Worm (Caenorhabditis elegans) whole organism, L1 larva: ENCODE measurements around the gene srx-4.

Source experiments
- C04F5.9 ChIP-seq: sonication (generic microtip); optimal IDR thresholded peaks from 2 replicates; lab custom pipeline; 2016; ENCODE audit warnings: missing genetic modification characterization, missing compliant biosample characterization
- C34B4.2 ChIP-seq: sonication (generic microtip); optimal IDR thresholded peaks from 2 replicates; lab custom pipeline; 2017; ENCODE audit warnings: mild to moderate bottlenecking, missing genetic modification characterization, missing compliant biosample characterization
- F16B12.6 ChIP-seq: fragments of 150-350 bp; optimal IDR thresholded peaks from 2 replicates; lab custom pipeline; 2014; ENCODE audit warnings: missing biosample characterization, missing genetic modification characterization
- Y116A8C.19 ChIP-seq: sonication (generic microtip); optimal IDR thresholded peaks from 2 replicates; lab custom pipeline; 2016; ENCODE audit warnings: missing compliant biosample characterization, missing genetic modification characterization, borderline replicate concordance
- aha-1 ChIP-seq: fragments of 150-350 bp; optimal IDR thresholded peaks from 2 replicates; lab custom pipeline; 2014; ENCODE audit warnings: missing biosample characterization, missing genetic modification characterization
- aly-2 ChIP-seq: fragments of 150-350 bp; optimal IDR thresholded peaks from 2 replicates; lab custom pipeline; 2014; ENCODE audit warnings: missing biosample characterization, missing genetic modification characterization
- ceh-63 ChIP-seq: fragments of 200-800 bp; sonication (Bioruptor generic); optimal IDR thresholded peaks from 2 replicates; lab custom pipeline; 2018; ENCODE audit warnings: mild to moderate bottlenecking, missing genetic modification characterization, missing compliant biosample characterization
- fkh-8 ChIP-seq: sonication (generic microtip); optimal IDR thresholded peaks from 2 replicates; lab custom pipeline; 2016; ENCODE audit warnings: mild to moderate bottlenecking, missing genetic modification characterization, missing compliant biosample characterization
- fos-1 ChIP-seq: fragments of 150-350 bp; optimal IDR thresholded peaks from 2 replicates; lab custom pipeline; 2014; ENCODE audit warnings: missing biosample characterization, missing genetic modification characterization
- hlh-17 ChIP-seq: fragments of 200-800 bp; sonication (Bioruptor generic); optimal IDR thresholded peaks from 2 replicates; lab custom pipeline; 2018; ENCODE audit warnings: missing genetic modification characterization, mild to moderate bottlenecking, missing compliant biosample characterization, moderate library complexity, borderline replicate concordance
- hpl-2 ChIP-seq: fragments of 150-350 bp; optimal IDR thresholded peaks from 2 replicates; lab custom pipeline; 2014; ENCODE audit warnings: missing biosample characterization, missing genetic modification reagents, missing genetic modification characterization
- irx-1 ChIP-seq: sonication (generic microtip); optimal IDR thresholded peaks from 2 replicates; lab custom pipeline; 2016; ENCODE audit warnings: missing genetic modification characterization, missing compliant biosample characterization
- lin-13 ChIP-seq: fragments of 150-350 bp; optimal IDR thresholded peaks from 2 replicates; lab custom pipeline; 2014; ENCODE audit warnings: missing biosample characterization, missing genetic modification reagents, missing genetic modification characterization
- lin-15B ChIP-seq: fragments of 150-350 bp; sonication (generic microtip); optimal IDR thresholded peaks from 3 replicates; lab custom pipeline; 2014; ENCODE audit warnings: missing biosample characterization, missing genetic modification characterization
- lin-39 ChIP-seq: fragments of 150-350 bp; optimal IDR thresholded peaks from 2 replicates; lab custom pipeline; 2014; ENCODE audit warnings: missing biosample characterization, missing genetic modification reagents, missing genetic modification characterization
- lsy-2 ChIP-seq, 2 experiments: fragments of 150-350 bp; optimal IDR thresholded peaks; 2 replicates each; lab custom pipeline; 2014; ENCODE audit warnings: missing biosample characterization in 2 of 2, missing genetic modification characterization in 2 of 2
- mef-2 ChIP-seq: fragments of 150-350 bp; optimal IDR thresholded peaks from 2 replicates; lab custom pipeline; 2014; ENCODE audit warnings: missing biosample characterization, missing genetic modification characterization
- nhr-12 ChIP-seq: sonication (generic microtip); optimal IDR thresholded peaks from 2 replicates; lab custom pipeline; 2017; ENCODE audit warnings: missing biosample characterization, missing genetic modification characterization
- nhr-237 ChIP-seq: fragments of 150-350 bp; optimal IDR thresholded peaks from 2 replicates; lab custom pipeline; 2014; ENCODE audit warnings: missing biosample characterization, missing genetic modification characterization
- nhr-71 ChIP-seq: sonication (generic microtip); optimal IDR thresholded peaks from 2 replicates; lab custom pipeline; 2016; ENCODE audit warnings: mild to moderate bottlenecking, missing genetic modification characterization, moderate library complexity, missing compliant biosample characterization
- nhr-90 ChIP-seq: sonication (generic microtip); optimal IDR thresholded peaks from 2 replicates; lab custom pipeline; 2016; ENCODE audit warnings: mild to moderate bottlenecking, missing genetic modification characterization, missing compliant biosample characterization; ENCODE audit not compliant: poor library complexity
- pag-3 ChIP-seq: sonication (generic microtip); optimal IDR thresholded peaks from 2 replicates; lab custom pipeline; 2017; ENCODE audit warnings: missing genetic modification characterization, mild to moderate bottlenecking, missing compliant biosample characterization, antibody characterized with exemption, borderline replicate concordance; ENCODE audit not compliant: insufficient read depth
- skn-1 ChIP-seq: fragments of 150-350 bp; optimal IDR thresholded peaks from 2 replicates; lab custom pipeline; 2014; ENCODE audit warnings: missing biosample characterization, missing genetic modification characterization
- sptf-1 ChIP-seq: fragments of 150-350 bp; optimal IDR thresholded peaks from 2 replicates; lab custom pipeline; 2014; ENCODE audit warnings: missing biosample characterization, missing genetic modification characterization
- tlp-1 ChIP-seq: fragments of 150-350 bp; optimal IDR thresholded peaks from 2 replicates; lab custom pipeline; 2014; ENCODE audit warnings: missing biosample characterization, missing genetic modification characterization
- unc-30 ChIP-seq: sonication (generic microtip); optimal IDR thresholded peaks from 2 replicates; lab custom pipeline; 2017; ENCODE audit warnings: missing biosample characterization, missing genetic modification characterization
- unc-98 ChIP-seq: fragments of 200-800 bp; sonication (Bioruptor generic); IDR thresholded peaks from 2 replicates; pipeline ENCODE4 v1.3.6; 2022; ENCODE audit warnings: missing genetic modification characterization, missing compliant biosample characterization
- vab-15 ChIP-seq: sonication (generic microtip); optimal IDR thresholded peaks from 2 replicates; lab custom pipeline; 2017; ENCODE audit warnings: missing genotype, mild to moderate bottlenecking, missing genetic modification characterization, missing compliant biosample characterization
- xbp-1 ChIP-seq: sonication (generic microtip); optimal IDR thresholded peaks from 2 replicates; lab custom pipeline; 2016; ENCODE audit warnings: missing genetic modification characterization, missing compliant biosample characterization

srx-4 gene

ce11 chrV:706918-707317, 14.3 kb upstream of the srx-4 start, which contains the start of gene srbc-38:
Gene srbc-38, plus strand, starts transcription at chrV:707218.
- no peak for TF ChIP-seq C34B4.2
- no peak for TF ChIP-seq aly-2 (tag; lab: Kevin White, UChicago)
- no peak for TF ChIP-seq nhr-12
- TF ChIP-seq irx-1 (tag; lab: Kevin White, UChicago), result no peak
- no peak for TF ChIP-seq unc-98 (GFP tag; lab: Robert Waterston, UW)
- TF ChIP-seq aha-1, result no peak
- TF ChIP-seq nhr-90 (tag; lab: Kevin White, UChicago), result no peak
- TF ChIP-seq unc-30 (tag; lab: Kevin White, UChicago), result no peak
- no peak for TF ChIP-seq Y116A8C.19 (tag; lab: Kevin White, UChicago)
- no peak for TF ChIP-seq F16B12.6 (tag; lab: Kevin White, UChicago)
- no peak for TF ChIP-seq fos-1 (tag; lab: Kevin White, UChicago)
- TF ChIP-seq ceh-63, result no peak
- no peak for TF ChIP-seq lin-13 (GFP tag; lab: Kevin White, UChicago)
- TF ChIP-seq C04F5.9 (tag; lab: Kevin White, UChicago), result no peak

DNA sequence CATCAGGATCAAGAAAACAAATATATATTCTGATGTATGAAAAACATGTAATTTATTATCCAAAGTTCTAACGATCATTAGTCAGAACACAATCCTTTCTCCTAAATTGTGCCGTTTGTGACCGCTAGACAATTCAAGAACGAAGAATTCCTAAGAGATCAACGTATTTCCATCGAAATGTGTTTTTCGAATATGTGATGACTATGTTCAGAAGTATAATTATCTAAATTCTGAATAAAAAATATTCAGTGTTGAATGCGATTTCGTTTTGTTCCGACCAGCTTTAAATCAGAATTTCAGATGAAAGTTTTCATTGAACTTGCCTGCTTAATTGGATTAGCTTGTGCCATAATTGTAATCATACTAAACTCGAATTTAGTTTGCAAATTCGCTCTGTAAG, 9.7 kb upstream of the srx-4 start, which contains the start of gene srbc-37:
srbc-37 (plus strand) TSS at position 301 of the 400 bp plus-strand sequence.
- TF ChIP-seq lin-39 (tag; lab: Kevin White, UChicago) (no peak), hpl-2 (GFP tag; lab: Kevin White, UChicago) (no peak), pag-3 (tag; lab: Kevin White, UChicago) (no peak), mef-2 (tag; lab: Kevin White, UChicago) (no peak), vab-15 (tag; lab: Kevin White, UChicago) (no peak), C34B4.2 (no peak), lin-15B (tag; lab: Kevin White, UChicago) (no peak), skn-1 (no peak), aha-1 (no peak), xbp-1 (tag; lab: Kevin White, UChicago) (no peak), hlh-17 (GFP tag; lab: Kevin White, UChicago) (no peak), lsy-2 (tag; optimal IDR thresholded peaks at IDR 0.05; lab: Kevin White, UChicago) (no peak), sptf-1 (no peak)
- TF ChIP-seq, all 84 proteins: peak for 0

ce11 chrV:699489-700129, 7.0 kb upstream of the srx-4 start, which contains the start of the genes ugt-29 and srx-5:
Gene ugt-29, minus strand, starts transcription at chrV:699589.
Gene srx-5, plus strand, starts transcription at chrV:700079.
- TF ChIP-seq Y116A8C.19 (tag; lab: Kevin White, UChicago), result no peak

- no peak for TF ChIP-seq fkh-8 (tag; lab: Kevin White, UChicago)
- TF ChIP-seq lsy-2 (tag; optimal IDR thresholded peaks at IDR 0.05; lab: Kevin White, UChicago), result no peak
- no peak for TF ChIP-seq aha-1
These were observed 6.5 kb upstream of the srx-4 start for ce11 chrV:699051-699450.

DNA sequence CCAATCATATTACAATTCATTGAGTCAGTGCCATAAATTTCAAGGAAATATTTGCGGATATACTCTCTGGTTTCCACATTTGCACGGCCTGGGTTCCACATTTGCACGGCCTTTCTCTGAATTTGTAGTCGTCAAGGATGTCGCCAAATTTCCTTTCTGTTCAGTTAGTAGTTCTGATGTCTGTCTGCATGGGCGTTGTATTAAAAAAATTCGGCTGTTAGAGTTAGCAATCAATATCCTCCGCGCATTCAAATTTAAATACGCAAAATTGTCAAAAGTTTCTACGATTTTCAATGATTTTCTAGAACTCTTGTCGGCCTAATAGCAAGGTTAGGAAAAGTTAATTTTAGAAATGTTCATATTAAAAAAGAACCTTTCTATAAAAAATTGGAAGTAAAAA, 3.3 kb upstream of the srx-4 start, which contains the start of gene srj-52:
srj-52 (minus strand) TSS at position 101 of the 400 bp plus-strand sequence.
- TF ChIP-seq lin-15B (tag; lab: Kevin White, UChicago) (no peak), nhr-71 (tag; lab: Kevin White, UChicago) (no peak), C04F5.9 (tag; lab: Kevin White, UChicago) (no peak), nhr-237 (tag; lab: Kevin White, UChicago) (no peak), tlp-1 (tag; lab: Kevin White, UChicago) (no peak)

DNA sequence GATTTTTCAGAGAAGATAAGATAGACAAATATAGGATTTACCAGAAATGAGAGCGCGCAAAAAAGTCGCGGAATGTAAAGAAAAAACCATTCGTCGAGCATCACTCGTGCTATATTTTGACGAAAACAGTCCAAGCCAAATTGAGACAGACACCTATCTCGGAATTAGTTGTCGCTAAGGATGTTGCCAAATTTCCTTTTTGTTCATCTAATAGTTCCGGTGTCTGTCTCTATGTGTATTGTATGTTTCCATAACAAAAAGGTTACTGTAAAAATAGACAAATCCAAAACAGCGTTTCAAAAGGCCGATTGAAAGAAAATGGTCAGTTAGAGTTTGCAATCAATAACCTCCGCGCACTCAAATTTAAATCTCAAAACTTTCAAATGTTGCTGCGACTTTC, 2.1 kb upstream of the srx-4 start, which contains the start of gene srj-53:
srj-53 (minus strand) TSS at position 101 of the 400 bp plus-strand sequence.
- no peak for TF ChIP-seq unc-30 (tag; lab: Kevin White, UChicago)
